Fruit fly (Drosophila melanogaster): ENCODE results near the gene DopEcR.

Gene DopEcR

dm6 chr3L:4380231-4380645 lies at the start of gene DopEcR:
Gene DopEcR (minus strand): TSS chr3L:4380387.
- TF ChIP-seq CG3919 (GFP tag; optimal IDR thresholded peaks at IDR 0.05) = peak; percentile 11
- TF ChIP-seq CG9139 (GFP tag; optimal IDR thresholded peaks at IDR 0.05) = no peak
- no peak for TF ChIP-seq CG11762 (GFP tag; optimal IDR thresholded peaks at IDR 0.05; ENCODE audit: insufficient read depth)
- no peak for TF ChIP-seq net (GFP tag; optimal IDR thresholded peaks at IDR 0.05)
- no peak for TF ChIP-seq CG6163 (GFP tag; IDR thresholded peaks at IDR 0.05)
- no peak for TF ChIP-seq Eip78C (GFP tag)
- no peak for TF ChIP-seq Ets96B (tag; optimal IDR thresholded peaks at IDR 0.05)
- no peak for TF ChIP-seq CG8632 (GFP tag; optimal IDR thresholded peaks at IDR 0.05)
- TF ChIP-seq OdsH (GFP tag; optimal IDR thresholded peaks at IDR 0.05) = no peak
- TF ChIP-seq CG15336 (GFP tag; IDR thresholded peaks at IDR 0.05) = peak; percentile 40; the same call in 1 of the 2 replicates
- peak; percentile 24 for TF ChIP-seq CG6854 (GFP tag; optimal IDR thresholded peaks at IDR 0.05)
- no peak for TF ChIP-seq svp (GFP tag)
- peak; percentile 36 for TF ChIP-seq Eip75B (GFP tag; optimal IDR thresholded peaks at IDR 0.05)
- TF ChIP-seq salr (GFP tag; optimal IDR thresholded peaks at IDR 0.05) = no peak
- TF ChIP-seq achi (GFP tag; optimal IDR thresholded peaks at IDR 0.05) = no peak
- TF ChIP-seq CG6276 (GFP tag; optimal IDR thresholded peaks at IDR 0.05) = peak; percentile 0
- peak; percentile 44 for TF ChIP-seq fkh (GFP tag; optimal IDR thresholded peaks at IDR 0.05)
- TF ChIP-seq topi (GFP tag; optimal IDR thresholded peaks at IDR 0.05) = no peak
- no peak for TF ChIP-seq Lpt (GFP tag; optimal IDR thresholded peaks at IDR 0.05)
- TF ChIP-seq CG8319 (GFP tag; optimal IDR thresholded peaks at IDR 0.05) = no peak
- no peak for TF ChIP-seq acj6 (GFP tag; optimal IDR thresholded peaks at IDR 0.05)
- no peak for TF ChIP-seq CG6792 (GFP tag; optimal IDR thresholded peaks at IDR 0.05)
- TF ChIP-seq CG10669 (GFP tag; optimal IDR thresholded peaks at IDR 0.05) = no peak
- TF ChIP-seq CG32006 (GFP tag; optimal IDR thresholded peaks at IDR 0.05) = no peak

DNA sequence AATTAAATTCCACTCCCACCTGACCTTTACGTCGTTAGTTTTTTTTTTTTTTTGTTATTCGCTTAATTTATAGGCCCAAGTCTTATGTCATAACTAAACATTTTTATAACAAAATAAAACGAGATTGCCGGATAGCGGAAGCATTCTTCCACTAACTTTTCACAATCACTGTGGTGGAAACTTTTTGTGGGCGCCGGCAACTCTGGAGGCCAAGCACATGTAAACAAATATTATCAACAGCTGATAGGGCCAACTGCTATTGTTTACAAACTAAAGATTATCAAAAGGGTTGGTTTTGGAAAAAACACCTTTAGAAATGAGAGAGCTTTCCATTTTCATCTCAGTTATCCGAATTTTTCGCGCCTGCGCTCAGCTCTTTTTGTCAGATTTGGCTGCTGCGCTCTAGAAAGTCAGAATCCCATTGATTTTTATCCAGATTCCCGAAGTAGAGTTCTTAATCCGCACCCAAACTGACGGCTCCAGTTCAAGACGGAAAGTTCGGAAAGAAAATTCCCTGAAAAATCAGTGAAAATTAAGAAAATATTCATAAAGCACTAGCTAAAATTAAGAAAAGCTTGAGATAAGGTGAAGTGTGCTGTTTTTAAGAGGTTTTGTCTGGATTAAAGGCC lies 48.8 kb upstream of the DopEcR start, which contains the start of gene nAChRbeta1:
Gene nAChRbeta1 (plus strand): TSS at position 432 of the 629 bp plus-strand sequence.
- no peak for TF ChIP-seq pdm3 (GFP tag; optimal IDR thresholded peaks at IDR 0.05)
- TF ChIP-seq fkh (GFP tag; optimal IDR thresholded peaks at IDR 0.05) = no peak
- no peak for TF ChIP-seq cyc (GFP tag; optimal IDR thresholded peaks at IDR 0.05)
- peak; percentile 32 for TF ChIP-seq svp (GFP tag)
- no peak for TF ChIP-seq CG8319 (GFP tag; optimal IDR thresholded peaks at IDR 0.05)

dm6 chr3L:4426581-4426980 lies 46.4 kb upstream of the DopEcR start:
- TF ChIP-seq CG16779 (tag; optimal IDR thresholded peaks at IDR 0.05) (no peak), dsx (GFP tag; optimal IDR thresholded peaks at IDR 0.05; ENCODE audit: poor library complexity, severe bottlenecking) (no peak), cyc (GFP tag; optimal IDR thresholded peaks at IDR 0.05) (no peak)

- no peak for TF ChIP-seq achi (GFP tag; optimal IDR thresholded peaks at IDR 0.05)
- TF ChIP-seq CG32006 (GFP tag; optimal IDR thresholded peaks at IDR 0.05) = peak; percentile 27
These were observed 41.2 kb upstream of the DopEcR start, which contains the start of gene CG15020 for dm6 chr3L:4421362-4421761. Gene CG15020 (plus strand): TSS chr3L:4421662.

- TF ChIP-seq CG6163 (GFP tag; IDR thresholded peaks at IDR 0.05) (no peak), Hr4 (GFP tag; optimal IDR thresholded peaks at IDR 0.05) (no peak), CG11902 (GFP tag; optimal IDR thresholded peaks at IDR 0.05) (no peak), CG32006 (GFP tag; optimal IDR thresholded peaks at IDR 0.05) (peak; percentile 35), eg (GFP tag; IDR thresholded peaks at IDR 0.05) (peak; percentile 48; the same call in 1 of the 3 replicates), CG9139 (GFP tag; optimal IDR thresholded peaks at IDR 0.05) (no peak), CG6276 (GFP tag; optimal IDR thresholded peaks at IDR 0.05) (peak; percentile 26), Ets96B (tag; optimal IDR thresholded peaks at IDR 0.05) (no peak), CG6854 (GFP tag; optimal IDR thresholded peaks at IDR 0.05) (no peak), dsx (GFP tag; optimal IDR thresholded peaks at IDR 0.05; ENCODE audit: poor library complexity, severe bottlenecking) (no peak), achi (GFP tag; optimal IDR thresholded peaks at IDR 0.05) (no peak), Gug (GFP tag; IDR thresholded peaks at IDR 0.05) (no peak), dac (GFP tag; optimal IDR thresholded peaks at IDR 0.05) (no peak), Eip75B (GFP tag; optimal IDR thresholded peaks at IDR 0.05) (no peak), CG11762 (GFP tag; optimal IDR thresholded peaks at IDR 0.05; ENCODE audit: insufficient read depth) (no peak), ss (GFP tag; optimal IDR thresholded peaks at IDR 0.05) (no peak), fd85E (GFP tag; optimal IDR thresholded peaks at IDR 0.05) (no peak), CG8119 (GFP tag; IDR thresholded peaks at IDR 0.05) (no peak), CG10669 (GFP tag; optimal IDR thresholded peaks at IDR 0.05) (no peak), net (GFP tag; optimal IDR thresholded peaks at IDR 0.05) (no peak), CG1621 (tag; optimal IDR thresholded peaks at IDR 0.05) (no peak), CG8632 (GFP tag; optimal IDR thresholded peaks at IDR 0.05) (no peak), Eip78C (GFP tag) (peak; percentile 48), Lpt (GFP tag; optimal IDR thresholded peaks at IDR 0.05) (no peak), CG15336 (GFP tag; IDR thresholded peaks at IDR 0.05) (no peak), salr (GFP tag; optimal IDR thresholded peaks at IDR 0.05) (no peak), esn (GFP tag; optimal IDR thresholded peaks at IDR 0.05) (no peak), CG16779 (tag; optimal IDR thresholded peaks at IDR 0.05) (no peak), CG7368 (GFP tag; optimal IDR thresholded peaks at IDR 0.05) (no peak), vri (GFP tag; optimal IDR thresholded peaks at IDR 0.05) (peak; percentile 9)
These were observed 37.4 kb upstream of the DopEcR start for dm6 chr3L:4417543-4417942.

Data from whole organism, prepupa.